Fruit fly (Drosophila melanogaster): Measurements from ENCODE around the gene CG11983.

Gene CG11983

dm6 chr3R:9003600-9004223, 4.4 kb upstream of the CG11983 start, which contains the start of the genes CG31100 and CG11980 (continued):
- 0 out of 3 replicates have a peak, but pooled peaks have one; percentile 14 for TF ChIP-seq hb (GFP tag; IDR thresholded peaks at IDR 0.05; ENCODE audit: partially characterized antibody)
- no peak for TF ChIP-seq ham (GFP tag; IDR thresholded peaks at IDR 0.05)
- no peak for TF ChIP-seq Eip74EF (GFP tag; optimal IDR thresholded peaks at IDR 0.05)
- TF ChIP-seq CG10979 (tag; optimal IDR thresholded peaks at IDR 0.05): no peak
- TF ChIP-seq Stat92E (GFP tag; optimal IDR thresholded peaks at IDR 0.05): no peak
- TF ChIP-seq CG17186 (GFP tag; optimal IDR thresholded peaks at IDR 0.05): no peak
- no peak for TF ChIP-seq CG9215 (GFP tag; IDR thresholded peaks at IDR 0.05)
- TF ChIP-seq bbx (GFP tag; IDR thresholded peaks at IDR 0.05; ENCODE audit: partially characterized antibody): peak; percentile 75
- no peak for TF ChIP-seq CG9932 (GFP tag; IDR thresholded peaks at IDR 0.05)
- no peak for TF ChIP-seq CG18619 (GFP tag; optimal IDR thresholded peaks at IDR 0.05)
- TF ChIP-seq CG12071 (GFP tag; optimal IDR thresholded peaks at IDR 0.05): no peak
- TF ChIP-seq CG1792 (GFP tag; optimal IDR thresholded peaks at IDR 0.05): no peak
- TF ChIP-seq CG3281 (GFP tag; optimal IDR thresholded peaks at IDR 0.05): no peak
- no peak for TF ChIP-seq Dip2 (GFP tag; IDR thresholded peaks at IDR 0.05)
- no peak for TF ChIP-seq CG4360 (GFP tag; IDR thresholded peaks at IDR 0.05)
- TF ChIP-seq pzg (GFP tag; optimal IDR thresholded peaks at IDR 0.05): peak; percentile 87
- TF ChIP-seq CG12659 (GFP tag; optimal IDR thresholded peaks at IDR 0.05): peak; percentile 61
- TF ChIP-seq CG33213 (GFP tag; optimal IDR thresholded peaks at IDR 0.05): peak; percentile 33
- no peak for TF ChIP-seq CG11695 (GFP tag; IDR thresholded peaks at IDR 0.05)
- TF ChIP-seq unc-4 (GFP tag; IDR thresholded peaks at IDR 0.05; ENCODE audit: partially characterized antibody): peak; percentile 83
- no peak for TF ChIP-seq pb (GFP tag; optimal IDR thresholded peaks at IDR 0.05)
- no peak for TF ChIP-seq dimm (GFP tag; IDR thresholded peaks at IDR 0.05)
- TF ChIP-seq NfI (GFP tag; optimal IDR thresholded peaks at IDR 0.05): no peak
- TF ChIP-seq odd (GFP tag; optimal IDR thresholded peaks at IDR 0.05): no peak
- TF ChIP-seq sug (tag; optimal IDR thresholded peaks at IDR 0.05): no peak
- TF ChIP-seq Side (GFP tag; optimal IDR thresholded peaks at IDR 0.05): no peak
- TF ChIP-seq cad (GFP tag; optimal IDR thresholded peaks at IDR 0.05): no peak
- TF ChIP-seq CG16813 (GFP tag; IDR thresholded peaks at IDR 0.05; ENCODE audit: partially characterized antibody): peak; percentile 73
- TF ChIP-seq CG6654 (GFP tag; optimal IDR thresholded peaks at IDR 0.05): no peak
- TF ChIP-seq nerfin-1 (tag; optimal IDR thresholded peaks at IDR 0.05): no peak
- no peak for TF ChIP-seq al (GFP tag; IDR thresholded peaks at IDR 0.05)
- TF ChIP-seq CG14965 (GFP tag; optimal IDR thresholded peaks at IDR 0.05; ENCODE audit: borderline replicate concordance): no peak
- no peak for TF ChIP-seq psq (GFP tag; optimal IDR thresholded peaks at IDR 0.05)
- TF ChIP-seq CG15073 (GFP tag; optimal IDR thresholded peaks at IDR 0.05): no peak
- TF ChIP-seq CG10267 (tag; optimal IDR thresholded peaks at IDR 0.05): peak; percentile 55
- TF ChIP-seq yki (optimal IDR thresholded peaks at IDR 0.05): no peak
- TF ChIP-seq CG30431 (GFP tag; optimal IDR thresholded peaks at IDR 0.05): no peak
- TF ChIP-seq Lpt (GFP tag; optimal IDR thresholded peaks at IDR 0.05): no peak
- TF ChIP-seq HmgD (GFP tag; optimal IDR thresholded peaks at IDR 0.05): no peak
- TF ChIP-seq CG9609 (GFP tag; optimal IDR thresholded peaks at IDR 0.05): no peak
- TF ChIP-seq CG1529 (GFP tag; optimal IDR thresholded peaks at IDR 0.05): no peak
- peak; percentile 65; the same call in 1 of the 3 replicates for TF ChIP-seq Doc3 (GFP tag; IDR thresholded peaks at IDR 0.05; ENCODE audit: partially characterized antibody)
- TF ChIP-seq ro (GFP tag; IDR thresholded peaks at IDR 0.05): no peak
- no peak for TF ChIP-seq Hr3 (GFP tag; optimal IDR thresholded peaks at IDR 0.05)
- no peak for TF ChIP-seq bcd (GFP tag; optimal IDR thresholded peaks at IDR 0.05)
- TF ChIP-seq CHES-1-like (GFP tag; optimal IDR thresholded peaks at IDR 0.05): peak; percentile 33
- peak; percentile 55 for TF ChIP-seq CG1603 (tag; optimal IDR thresholded peaks at IDR 0.05)
- no peak for TF ChIP-seq kah (GFP tag; optimal IDR thresholded peaks at IDR 0.05)
- no peak for TF ChIP-seq wdn (GFP tag; IDR thresholded peaks at IDR 0.05)
- TF ChIP-seq TFAM (GFP tag; optimal IDR thresholded peaks at IDR 0.05): no peak

All from whole organism, embryonic.